Fruit fly (Drosophila melanogaster) whole organism, prepupa: ENCODE measurements around the gene CG12594.

Experiments used
- Blimp-1 ChIP-seq: fragments of 200-800 bp; sonication (Bioruptor generic); optimal IDR thresholded peaks from 3 replicates; lab custom pipeline; 2017; ENCODE audit warnings: missing biosample characterization, missing genetic modification characterization, mild to moderate bottlenecking, moderate library complexity, missing genetic modification reagents
- CG10669 ChIP-seq: fragments of 200-800 bp; sonication (Bioruptor generic); optimal IDR thresholded peaks from 3 replicates; lab custom pipeline; 2018; ENCODE audit warnings: missing biosample characterization, mild to moderate bottlenecking, missing genetic modification characterization, moderate library complexity
- CG11902 ChIP-seq: fragments of 200-800 bp; sonication (Bioruptor generic); optimal IDR thresholded peaks from 3 replicates; lab custom pipeline; 2016; ENCODE audit warnings: missing biosample characterization, missing genetic modification characterization
- CG15336 ChIP-seq: fragments of 200-800 bp; sonication (Bioruptor generic); IDR thresholded peaks from 2 replicates; pipeline ENCODE4 v1.3.6; 2022; ENCODE audit warnings: missing biosample characterization, missing genetic modification characterization
- CG1621 ChIP-seq: fragments of 200-800 bp; sonication (Bioruptor generic); optimal IDR thresholded peaks from 3 replicates; lab custom pipeline; 2018; ENCODE audit warnings: missing biosample characterization, mild to moderate bottlenecking, missing genetic modification characterization
- CG3032 ChIP-seq: fragments of 200-800 bp; optimal IDR thresholded peaks from 2 replicates; lab custom pipeline; 2019; ENCODE audit warnings: missing biosample characterization, mild to moderate bottlenecking, missing genetic modification characterization, moderate library complexity
- CG31627 ChIP-seq: fragments of 200-800 bp; sonication (Bioruptor generic); optimal IDR thresholded peaks from 3 replicates; lab custom pipeline; 2016; ENCODE audit warnings: missing biosample characterization, missing genetic modification characterization
- CG32006 ChIP-seq: fragments of 200-800 bp; sonication (Bioruptor generic); optimal IDR thresholded peaks from 3 replicates; lab custom pipeline; 2017; ENCODE audit warnings: missing biosample characterization, mild to moderate bottlenecking, missing genetic modification characterization
- CG34406 ChIP-seq: fragments of 200-800 bp; sonication (Bioruptor generic); optimal IDR thresholded peaks from 3 replicates; lab custom pipeline; 2016; ENCODE audit warnings: missing biosample characterization, missing genetic modification characterization
- CG3919 ChIP-seq: fragments of 200-800 bp; sonication (Bioruptor generic); optimal IDR thresholded peaks from 3 replicates; lab custom pipeline; 2016; ENCODE audit warnings: missing biosample characterization, missing genetic modification characterization
- CG4318 ChIP-seq: fragments of 200-800 bp; sonication (Bioruptor generic); optimal IDR thresholded peaks from 3 replicates; lab custom pipeline; 2017; ENCODE audit warnings: missing biosample characterization, mild to moderate bottlenecking, missing genetic modification characterization
- CG6276 ChIP-seq: fragments of 200-800 bp; sonication (Bioruptor generic); optimal IDR thresholded peaks from 2 replicates; lab custom pipeline; 2017; ENCODE audit warnings: missing biosample characterization, mild to moderate bottlenecking, missing genetic modification characterization
- CG6808 ChIP-seq: fragments of 200-800 bp; sonication (Bioruptor generic); optimal IDR thresholded peaks from 3 replicates; lab custom pipeline; 2017; ENCODE audit warnings: missing biosample characterization, missing genetic modification characterization, mild to moderate bottlenecking, moderate library complexity, missing genetic modification reagents
- CG7368 ChIP-seq: fragments of 200-800 bp; sonication (Bioruptor generic); optimal IDR thresholded peaks from 3 replicates; lab custom pipeline; 2016; ENCODE audit warnings: missing biosample characterization, missing genetic modification characterization
- CG8319 ChIP-seq: fragments of 200-800 bp; sonication (Bioruptor generic); optimal IDR thresholded peaks from 3 replicates; lab custom pipeline; 2016; ENCODE audit warnings: missing biosample characterization, missing genetic modification characterization
- CG8632 ChIP-seq: fragments of 200-800 bp; sonication (Bioruptor generic); optimal IDR thresholded peaks from 3 replicates; lab custom pipeline; 2016; ENCODE audit warnings: missing biosample characterization, missing genetic modification characterization
- CG9139 ChIP-seq: fragments of 200-800 bp; sonication (Bioruptor generic); optimal IDR thresholded peaks from 3 replicates; lab custom pipeline; 2017; ENCODE audit warnings: missing biosample characterization, mild to moderate bottlenecking, missing genetic modification characterization
- Eip78C ChIP-seq: fragments of 200-800 bp; sonication (Bioruptor generic); peaks from one replicate; lab custom pipeline; 2016; ENCODE audit warnings: missing biosample characterization, missing genetic modification characterization
- Eip93F ChIP-seq: fragments of 200-800 bp; sonication (Bioruptor generic); optimal IDR thresholded peaks from 2 replicates; lab custom pipeline; 2016; ENCODE audit warnings: missing biosample characterization, mild to moderate bottlenecking, missing genetic modification characterization
- Hr39 ChIP-seq: fragments of 200-800 bp; sonication (Bioruptor generic); optimal IDR thresholded peaks from 2 replicates; lab custom pipeline; 2016; ENCODE audit warnings: missing biosample characterization, missing genetic modification characterization
- Hr4 ChIP-seq: fragments of 200-800 bp; sonication (Bioruptor generic); optimal IDR thresholded peaks from 3 replicates; lab custom pipeline; 2016; ENCODE audit warnings: missing biosample characterization, missing genetic modification characterization
- Met ChIP-seq: fragments of 200-800 bp; sonication (Bioruptor generic); optimal IDR thresholded peaks from 3 replicates; lab custom pipeline; 2016; ENCODE audit warnings: missing biosample characterization, missing genetic modification characterization
- OdsH ChIP-seq: fragments of 200-800 bp; sonication (Bioruptor generic); optimal IDR thresholded peaks from 3 replicates; lab custom pipeline; 2016; ENCODE audit warnings: missing biosample characterization, missing genetic modification characterization
- Smox ChIP-seq: fragments of 200-800 bp; sonication (Bioruptor generic); optimal IDR thresholded peaks from 3 replicates; lab custom pipeline; 2016; ENCODE audit warnings: missing biosample characterization, missing genetic modification characterization
- Sox14 ChIP-seq: fragments of 200-800 bp; sonication (Bioruptor generic); optimal IDR thresholded peaks from 3 replicates; lab custom pipeline; 2016; ENCODE audit warnings: missing biosample characterization, missing genetic modification characterization
- achi ChIP-seq: fragments of 200-800 bp; sonication (Bioruptor generic); optimal IDR thresholded peaks from 3 replicates; lab custom pipeline; 2016; ENCODE audit warnings: missing biosample characterization, missing genetic modification characterization
- acj6 ChIP-seq: fragments of 200-800 bp; sonication (Bioruptor generic); optimal IDR thresholded peaks from 3 replicates; lab custom pipeline; 2016; ENCODE audit warnings: missing biosample characterization, missing genetic modification characterization
- dac ChIP-seq: fragments of 200-800 bp; sonication (Bioruptor generic); optimal IDR thresholded peaks from 2 replicates; lab custom pipeline; 2017; ENCODE audit warnings: missing biosample characterization, mild to moderate bottlenecking, missing genetic modification characterization
- esn ChIP-seq: fragments of 200-800 bp; sonication (Bioruptor generic); optimal IDR thresholded peaks from 2 replicates; lab custom pipeline; 2016; ENCODE audit warnings: missing biosample characterization, mild to moderate bottlenecking, missing genetic modification characterization, moderate library complexity
- fd59A ChIP-seq: fragments of 200-800 bp; sonication (Bioruptor generic); optimal IDR thresholded peaks from 2 replicates; lab custom pipeline; 2017; ENCODE audit warnings: missing biosample characterization, mild to moderate bottlenecking, missing genetic modification characterization, missing genetic modification reagents
- fd85E ChIP-seq: fragments of 200-800 bp; sonication (Bioruptor generic); optimal IDR thresholded peaks from 3 replicates; lab custom pipeline; 2016; ENCODE audit warnings: missing biosample characterization, missing genetic modification characterization
- fkh ChIP-seq: fragments of 200-800 bp; sonication (Bioruptor generic); optimal IDR thresholded peaks from 3 replicates; lab custom pipeline; 2017; ENCODE audit warnings: missing biosample characterization, mild to moderate bottlenecking, missing genetic modification characterization, moderate library complexity
- lz ChIP-seq: fragments of 200-800 bp; sonication (Bioruptor generic); optimal IDR thresholded peaks from 3 replicates; lab custom pipeline; 2016; ENCODE audit warnings: missing biosample characterization, missing genetic modification characterization
- net ChIP-seq: fragments of 200-800 bp; sonication (Bioruptor generic); optimal IDR thresholded peaks from 3 replicates; lab custom pipeline; 2016; ENCODE audit warnings: missing biosample characterization, missing genetic modification characterization
- pdm3 ChIP-seq: fragments of 200-800 bp; sonication (Bioruptor generic); optimal IDR thresholded peaks from 3 replicates; lab custom pipeline; 2016; ENCODE audit warnings: missing biosample characterization, missing genetic modification characterization
- ss ChIP-seq, 2 experiments: fragments of 200-800 bp; sonication (Bioruptor generic); optimal IDR thresholded peaks; 2 replicates in 1 of 2; 3 replicates in 1 of 2; lab custom pipeline; 2017 to 2018; ENCODE audit warnings: mild to moderate bottlenecking in 2 of 2, missing biosample characterization in 2 of 2, missing genetic modification characterization in 2 of 2, moderate library complexity in 1 of 2
- svp ChIP-seq: fragments of 200-800 bp; sonication (Bioruptor generic); peaks from one replicate; lab custom pipeline; 2016; ENCODE audit warnings: missing biosample characterization, missing genetic modification characterization
- vri ChIP-seq: fragments of 200-800 bp; sonication (Bioruptor generic); optimal IDR thresholded peaks from 3 replicates; lab custom pipeline; 2016; ENCODE audit warnings: missing biosample characterization, mild to moderate bottlenecking, missing genetic modification characterization

CG12594 gene

DNA sequence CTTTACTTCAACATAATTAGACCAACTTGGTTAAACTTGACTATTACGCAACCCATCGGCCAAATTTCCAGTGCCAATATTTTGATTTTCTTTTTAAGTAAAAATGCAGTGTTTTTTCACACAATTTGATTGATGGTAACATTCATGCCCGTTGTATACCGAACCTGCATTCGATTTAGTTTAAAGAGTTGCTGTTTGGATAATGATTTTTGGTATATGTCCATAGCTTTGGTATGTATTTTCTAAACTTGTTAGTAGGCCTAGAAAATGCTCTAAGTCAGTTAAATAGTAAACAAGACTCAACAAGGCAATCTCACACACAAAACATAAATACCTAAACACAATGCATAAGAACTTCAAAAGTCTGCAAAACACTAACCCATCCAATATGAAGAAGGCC is 17.8 kb upstream of the CG12594 start, which contains the start of gene I-t:
Gene I-t, plus strand, starts transcription at position 301 of the 400 bp plus-strand sequence.
- no peak for TF ChIP-seq CG3919 (GFP tag; lab: Kevin White, UChicago)
- no peak for TF ChIP-seq fd59A (GFP tag; lab: Kevin White, UChicago)
- no peak for TF ChIP-seq Hr39 (GFP tag; lab: Kevin White, UChicago)
- no peak for TF ChIP-seq fkh
- no peak for TF ChIP-seq CG11902
- TF ChIP-seq lz (GFP tag; lab: Kevin White, UChicago), result no peak
- TF ChIP-seq pdm3 (GFP tag; lab: Kevin White, UChicago), result no peak
- TF ChIP-seq CG10669 (GFP tag; lab: Kevin White, UChicago), result no peak
- no peak for TF ChIP-seq Met
- no peak for TF ChIP-seq CG9139
- no peak for TF ChIP-seq CG8632 (GFP tag; lab: Kevin White, UChicago)
- TF ChIP-seq Hr4, result no peak
- TF ChIP-seq CG34406 (GFP tag; lab: Kevin White, UChicago), result no peak
- no peak for TF ChIP-seq esn (GFP tag; lab: Kevin White, UChicago)
- no peak for TF ChIP-seq OdsH (GFP tag; lab: Kevin White, UChicago)
- no peak for TF ChIP-seq CG32006 (GFP tag; lab: Kevin White, UChicago)

- TF ChIP-seq svp (GFP tag; lab: Kevin White, UChicago) (peak; percentile 43), Hr39 (GFP tag; lab: Kevin White, UChicago) (no peak), CG6276 (no peak), CG7368 (GFP tag; lab: Kevin White, UChicago) (no peak), Eip78C (GFP tag; lab: Kevin White, UChicago) (no peak), net (GFP tag; lab: Kevin White, UChicago) (no peak), CG1621 (tag; lab: Kevin White, UChicago) (no peak)
Observed at dm6 chr3R:11711376-11711775, 10.2 kb upstream of the CG12594 start, which contains the start of gene CG14720. TSS of gene CG14720 (plus strand) at chr3R:11711676.

dm6 chr3R:11735337-11735736 is 13.8 kb downstream of the CG12594 start, which contains the start of gene CG14721:
TSS of gene CG14721 (plus strand) at chr3R:11735447.
- TF ChIP-seq CG31627 (GFP tag; lab: Kevin White, UChicago) (peak; percentile 41), Blimp-1 (GFP tag; lab: Kevin White, UChicago) (no peak), CG3032 (peak; percentile 33)

DNA sequence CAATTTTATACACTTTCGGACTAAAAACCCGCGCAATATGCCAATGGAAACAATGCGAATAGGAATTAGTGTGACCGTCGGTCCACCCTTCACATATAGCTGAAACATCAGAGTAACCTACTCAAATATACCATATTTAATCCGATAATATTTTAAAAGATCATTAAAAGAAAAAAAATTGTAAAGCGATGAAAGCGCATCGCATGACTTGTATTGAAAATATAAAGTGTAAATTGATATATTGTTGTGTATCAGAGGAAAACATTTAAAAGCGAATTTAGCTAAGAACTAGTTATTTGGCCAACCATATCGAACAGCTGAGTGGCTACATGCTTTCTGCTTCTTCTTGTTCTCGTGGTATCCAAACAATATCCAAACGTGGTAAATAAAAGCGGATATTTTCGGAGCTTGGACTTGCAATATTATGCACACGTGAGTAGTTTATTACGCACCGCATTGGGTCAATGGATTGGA is 20.2 kb downstream of the CG12594 start, which contains the start of the genes Blm and CG14722:
Gene Blm, minus strand, starts transcription at position 54 of the 474 bp plus-strand sequence.
Gene CG14722, plus strand, starts transcription at position 161 of the 474 bp plus-strand sequence.
- TF ChIP-seq fd85E (GFP tag; lab: Kevin White, UChicago) (no peak), Eip93F (GFP tag; lab: Kevin White, UChicago) (no peak)

DNA sequence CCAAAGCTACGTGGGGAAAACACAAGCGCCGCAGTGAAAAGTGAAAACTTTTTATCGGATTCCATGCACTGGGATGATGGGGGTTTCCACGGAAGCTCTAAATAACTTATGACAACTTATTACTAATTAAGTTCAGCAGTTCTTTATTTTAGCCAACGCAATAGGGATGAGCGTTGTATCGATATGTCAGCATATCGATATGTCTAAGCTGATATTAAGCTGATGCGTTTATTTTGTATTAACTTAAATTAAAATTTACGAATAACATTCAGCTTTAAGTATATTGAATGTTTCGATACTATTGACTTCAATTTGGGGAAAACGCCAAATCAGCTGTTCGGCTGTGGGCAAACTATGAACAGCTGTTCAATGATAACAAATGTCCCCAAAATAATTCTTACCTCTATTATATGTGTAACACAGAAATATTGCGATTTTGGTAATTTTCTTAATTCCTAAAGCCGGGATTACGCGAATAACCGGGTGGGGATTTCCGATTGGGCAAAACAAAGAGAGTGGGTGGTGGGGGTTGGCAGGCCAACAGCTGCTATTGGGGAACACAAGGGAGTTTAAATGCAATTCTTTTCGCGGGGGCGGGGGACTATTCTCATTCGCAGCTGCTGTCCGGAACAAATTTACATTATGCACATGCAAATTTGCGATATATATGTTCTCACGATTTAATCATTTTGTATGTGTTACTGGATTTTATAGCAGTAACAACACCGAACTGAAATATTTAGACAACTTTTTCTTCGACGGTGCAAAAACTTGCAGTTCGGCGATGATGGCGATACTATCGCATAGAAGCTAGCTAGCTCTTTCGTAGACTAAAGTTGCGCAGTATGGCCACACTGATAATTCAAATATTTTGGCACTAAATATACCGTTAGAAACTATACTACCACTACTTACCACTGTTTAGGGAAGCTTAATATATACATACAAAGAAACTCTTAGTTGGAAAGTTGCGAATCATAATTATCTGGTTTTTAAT is 28.1 kb downstream of the CG12594 start, which contains the start of gene CG6923:
Gene CG6923, minus strand, starts transcription at position 733 of the 997 bp plus-strand sequence.
- TF ChIP-seq Sox14 (GFP tag; lab: Kevin White, UChicago), result peak; percentile 50
- TF ChIP-seq esn (GFP tag; lab: Kevin White, UChicago), result peak; percentile 41
- no peak for TF ChIP-seq CG1621 (tag; lab: Kevin White, UChicago)

- TF ChIP-seq CG6808 (GFP tag; lab: Kevin White, UChicago) (no peak), CG8319 (GFP tag; lab: Kevin White, UChicago) (no peak), achi (GFP tag; lab: Kevin White, UChicago) (no peak), Eip78C (GFP tag; lab: Kevin White, UChicago) (no peak), CG15336 (GFP tag; lab: Robert Waterston, UW) (no peak), vri (GFP tag; lab: Kevin White, UChicago) (no peak), acj6 (no peak), CG4318 (GFP tag; lab: Kevin White, UChicago) (no peak), lz (GFP tag; lab: Kevin White, UChicago) (no peak), Hr4 (no peak), fd59A (GFP tag; lab: Kevin White, UChicago) (no peak), Smox (GFP tag; lab: Kevin White, UChicago) (no peak), ss (GFP tag; optimal IDR thresholded peaks at IDR 0.05; lab: Kevin White, UChicago) (no peak), dac (GFP tag; lab: Kevin White, UChicago) (no peak), CG7368 (GFP tag; lab: Kevin White, UChicago) (no peak)
Observed at dm6 chr3R:11750294-11750432, 28.6 kb downstream of the CG12594 start, which contains the start of gene CG43062. TSS of gene CG43062 (plus strand) at chr3R:11750333.
